Worm (Caenorhabditis elegans) whole organism, L4 larva: ENCODE measurements around the gene F47D12.9.

Experiments used
- D1046.2 ChIP-seq: fragments of 200-800 bp; sonication (Bioruptor generic); IDR thresholded peaks from 2 replicates; pipeline ENCODE4 v1.3.6; 2022; ENCODE audit warnings: missing genetic modification characterization, missing compliant biosample characterization
- F10B5.3 ChIP-seq: sonication (generic microtip); optimal IDR thresholded peaks from 2 replicates; lab custom pipeline; 2016; ENCODE audit warnings: mild to moderate bottlenecking, missing genetic modification characterization, missing compliant biosample characterization
- F37D6.2 ChIP-seq: sonication (generic microtip); optimal IDR thresholded peaks from 2 replicates; lab custom pipeline; 2016; ENCODE audit warnings: mild to moderate bottlenecking, missing genetic modification characterization, missing compliant biosample characterization
- F44E2.7 ChIP-seq: fragments of 200-800 bp; sonication (Bioruptor generic); IDR thresholded peaks from 2 replicates; pipeline ENCODE4 v2.1.2; 2022; ENCODE audit warnings: missing genetic modification characterization, missing compliant biosample characterization
- F49E8.2 ChIP-seq: sonication (generic microtip); optimal IDR thresholded peaks from 2 replicates; lab custom pipeline; 2016; ENCODE audit warnings: missing compliant biosample characterization, mild to moderate bottlenecking, missing genetic modification characterization, borderline replicate concordance
- T20F7.1 ChIP-seq: fragments of 200-800 bp; sonication (Bioruptor generic); optimal IDR thresholded peaks from 2 replicates; lab custom pipeline; 2018; ENCODE audit warnings: mild to moderate bottlenecking, missing genetic modification characterization, missing compliant biosample characterization
- Y75B8A.6 ChIP-seq: fragments of 200-800 bp; sonication (Bioruptor generic); IDR thresholded peaks from 2 replicates; pipeline ENCODE4 v1.3.6; 2022; ENCODE audit warnings: missing genetic modification reagents, missing genetic modification characterization, missing compliant biosample characterization
- ZK337.2 ChIP-seq: fragments of 200-800 bp; sonication (Bioruptor generic); IDR thresholded peaks from 2 replicates; pipeline ENCODE4 v1.3.6; 2022; ENCODE audit warnings: missing genetic modification reagents, missing genetic modification characterization, missing compliant biosample characterization
- ZK546.5 ChIP-seq, 2 experiments: sonication (generic microtip); optimal IDR thresholded peaks; 2 replicates each; lab custom pipeline; 2017; ENCODE audit warnings: missing biosample characterization in 2 of 2, missing genetic modification characterization in 2 of 2
- aha-1 ChIP-seq: fragments of 150-350 bp; peaks from one replicate; lab custom pipeline; 2014; ENCODE audit warnings: missing biosample characterization, missing genetic modification characterization
- ama-1 ChIP-seq: fragments of 150-350 bp; optimal IDR thresholded peaks from 2 replicates; lab custom pipeline; 2014; ENCODE audit warnings: inconsistent platforms, mixed read lengths
- attf-4 ChIP-seq: sonication (generic microtip); optimal IDR thresholded peaks from 3 replicates; lab custom pipeline; 2017; ENCODE audit warnings: missing biosample characterization, missing genetic modification characterization
- ceh-20 ChIP-seq: fragments of 200-800 bp; sonication (Bioruptor generic); IDR thresholded peaks from 2 replicates; pipeline ENCODE4 v1.3.6; 2022; ENCODE audit warnings: missing genetic modification reagents, missing genetic modification characterization, missing compliant biosample characterization
- ceh-44 ChIP-seq: fragments of 200-800 bp; sonication (Bioruptor generic); IDR thresholded peaks from 2 replicates; pipeline ENCODE4 v1.3.6; 2022; ENCODE audit warnings: missing genetic modification reagents, missing genetic modification characterization, missing compliant biosample characterization
- ces-1 ChIP-seq: fragments of 150-350 bp; sonication (generic microtip); optimal IDR thresholded peaks from 4 replicates; lab custom pipeline; 2014; ENCODE audit warnings: missing biosample characterization, missing genetic modification reagents, missing genetic modification characterization
- cey-2 ChIP-seq: sonication (generic microtip); optimal IDR thresholded peaks from 3 replicates; lab custom pipeline; 2017; ENCODE audit warnings: missing genetic modification characterization, mild to moderate bottlenecking, missing compliant biosample characterization, antibody characterized with exemption, borderline replicate concordance; ENCODE audit not compliant: insufficient read depth
- daf-16 ChIP-seq, 3 experiments: sonication (generic microtip); optimal IDR thresholded peaks; 2 replicates each; lab custom pipeline; 2016 to 2017; ENCODE audit warnings: missing genetic modification characterization in 3 of 3, missing genetic modification reagents in 3 of 3, mild to moderate bottlenecking in 2 of 3, missing compliant biosample characterization in 2 of 3, missing biosample characterization in 1 of 3, moderate library complexity in 1 of 3
- dpl-1 ChIP-seq: fragments of 150-350 bp; optimal IDR thresholded peaks from 2 replicates; lab custom pipeline; 2014; ENCODE audit warnings: missing biosample characterization, missing genetic modification reagents, missing genetic modification characterization
- fkh-10 ChIP-seq: fragments of 150-350 bp; optimal IDR thresholded peaks from 2 replicates; lab custom pipeline; 2014; ENCODE audit warnings: missing biosample characterization, missing genetic modification reagents, missing genetic modification characterization
- hlh-30 ChIP-seq: sonication (generic microtip); optimal IDR thresholded peaks from 2 replicates; lab custom pipeline; 2017; ENCODE audit warnings: antibody characterized with exemption, mild to moderate bottlenecking, missing genetic modification characterization, missing compliant biosample characterization; ENCODE audit not compliant: insufficient read depth
- hmg-1.1 ChIP-seq: fragments of 200-800 bp; sonication (Bioruptor generic); IDR thresholded peaks from 2 replicates; pipeline ENCODE4 v1.3.6; 2022; ENCODE audit warnings: missing genetic modification reagents, missing genetic modification characterization, missing compliant biosample characterization
- jun-1 ChIP-seq: fragments of 150-350 bp; optimal IDR thresholded peaks from 2 replicates; lab custom pipeline; 2014; ENCODE audit warnings: missing biosample characterization, missing genetic modification reagents, missing genetic modification characterization
- lim-7 ChIP-seq: fragments of 200-800 bp; sonication (Bioruptor generic); IDR thresholded peaks from 2 replicates; pipeline ENCODE4 v1.3.6; 2022; ENCODE audit warnings: missing genetic modification characterization, missing compliant biosample characterization
- lin-1 ChIP-seq: fragments of 200-800 bp; sonication (Bioruptor generic); IDR thresholded peaks from 2 replicates; pipeline ENCODE4 v1.3.6; 2022; ENCODE audit warnings: missing genetic modification reagents, missing genetic modification characterization, missing compliant biosample characterization
- lin-13 ChIP-seq: fragments of 150-350 bp; optimal IDR thresholded peaks from 2 replicates; lab custom pipeline; 2014; ENCODE audit warnings: missing biosample characterization, missing genetic modification reagents, missing genetic modification characterization
- lin-15B ChIP-seq: fragments of 150-350 bp; sonication (generic microtip); optimal IDR thresholded peaks from 3 replicates; lab custom pipeline; 2014; ENCODE audit warnings: missing biosample characterization, missing genetic modification characterization
- lin-38 ChIP-seq: fragments of 200-800 bp; sonication (Bioruptor generic); IDR thresholded peaks from 2 replicates; pipeline ENCODE4 v1.3.6; 2022; ENCODE audit warnings: missing genetic modification reagents, missing genetic modification characterization, missing compliant biosample characterization
- lin-39 ChIP-seq: fragments of 150-350 bp; optimal IDR thresholded peaks from 2 replicates; lab custom pipeline; 2014; ENCODE audit warnings: missing biosample characterization, missing genetic modification reagents, missing genetic modification characterization
- lsy-2 ChIP-seq, 2 experiments: fragments of 150-350 bp in 1 of 2; sonication (generic microtip) in 1 of 2; optimal IDR thresholded peaks; 2 replicates each; lab custom pipeline; 2014 to 2017; ENCODE audit warnings: missing biosample characterization in 2 of 2, missing genetic modification characterization in 2 of 2
- mdl-1 ChIP-seq, 2 experiments: fragments of 150-350 bp in 1 of 2; sonication (generic microtip) in 1 of 2; optimal IDR thresholded peaks; 2 replicates each; lab custom pipeline; 2014 to 2017; ENCODE audit warnings: missing biosample characterization in 2 of 2, missing genetic modification characterization in 2 of 2
- mdt-29 ChIP-seq: fragments of 200-800 bp; sonication (Bioruptor generic); IDR thresholded peaks from 2 replicates; pipeline ENCODE4 v1.3.6; 2022; ENCODE audit warnings: missing genetic modification reagents, missing genetic modification characterization, missing compliant biosample characterization
- mes-2 ChIP-seq: sonication (generic microtip); optimal IDR thresholded peaks from 2 replicates; lab custom pipeline; 2016; ENCODE audit warnings: missing genotype, mild to moderate bottlenecking, missing genetic modification characterization, missing compliant biosample characterization; ENCODE audit not compliant: poor library complexity, severe bottlenecking
- mxl-2 ChIP-seq: fragments of 200-800 bp; sonication (Bioruptor generic); conservative IDR thresholded peaks from 2 replicates; pipeline ENCODE4 v1.3.6; 2022; ENCODE audit warnings: missing genetic modification reagents, missing genetic modification characterization, missing compliant biosample characterization
- mxl-3 ChIP-seq: fragments of 200-800 bp; sonication (Bioruptor generic); optimal IDR thresholded peaks from 2 replicates; lab custom pipeline; 2018; ENCODE audit warnings: mild to moderate bottlenecking, missing genetic modification characterization, missing compliant biosample characterization
- nhr-10 ChIP-seq: fragments of 150-350 bp; optimal IDR thresholded peaks from 2 replicates; lab custom pipeline; 2014; ENCODE audit warnings: missing biosample characterization, missing genetic modification characterization
- nhr-6 ChIP-seq: fragments of 150-350 bp; optimal IDR thresholded peaks from 2 replicates; lab custom pipeline; 2014; ENCODE audit warnings: missing biosample characterization, missing genetic modification characterization
- nhr-76 ChIP-seq: fragments of 150-350 bp; optimal IDR thresholded peaks from 2 replicates; lab custom pipeline; 2014; ENCODE audit warnings: missing biosample characterization, missing genetic modification characterization
- nhr-77 ChIP-seq: fragments of 150-350 bp; optimal IDR thresholded peaks from 2 replicates; lab custom pipeline; 2014; ENCODE audit warnings: missing biosample characterization, missing genetic modification characterization
- pha-4 ChIP-seq, 2 experiments: fragments of 150-350 bp in 1 of 2; fragments of 200-800 bp in 1 of 2; sonication (Bioruptor generic) in 1 of 2; IDR thresholded peaks in 1 of 2; optimal IDR thresholded peaks in 1 of 2; 2 replicates each; pipeline versions ENCODE4 v1.3.6 to Lab custom; 2014 to 2022; ENCODE audit warnings: missing genetic modification characterization in 2 of 2, missing genetic modification reagents in 2 of 2, missing biosample characterization in 1 of 2, missing compliant biosample characterization in 1 of 2
- php-3 ChIP-seq: fragments of 200-800 bp; sonication (Bioruptor generic); IDR thresholded peaks from 2 replicates; pipeline ENCODE4 v1.3.6; 2022; ENCODE audit warnings: missing genetic modification reagents, missing genetic modification characterization, missing compliant biosample characterization
- rbr-2 ChIP-seq: sonication (generic microtip); optimal IDR thresholded peaks from 2 replicates; lab custom pipeline; 2016; ENCODE audit warnings: missing genotype, missing genetic modification characterization, missing compliant biosample characterization
- snpc-4 ChIP-seq: fragments of 150-350 bp; optimal IDR thresholded peaks from 2 replicates; lab custom pipeline; 2014; ENCODE audit warnings: missing biosample characterization, missing genetic modification characterization
- spr-1 ChIP-seq: sonication (generic microtip); optimal IDR thresholded peaks from 2 replicates; lab custom pipeline; 2016; ENCODE audit warnings: mild to moderate bottlenecking, missing genetic modification characterization, missing compliant biosample characterization
- unc-62 ChIP-seq, 3 experiments: fragments of 150-350 bp in 1 of 3; sonication (generic microtip); optimal IDR thresholded peaks in 2 of 3; peaks in 1 of 3; 1 replicate in 1 of 3; 2 replicates in 2 of 3; lab custom pipeline; 2014 to 2017; ENCODE audit warnings: missing biosample characterization in 3 of 3, missing genetic modification characterization in 3 of 3, missing genetic modification reagents in 3 of 3, missing genotype in 1 of 3
- zag-1 ChIP-seq: fragments of 150-350 bp; optimal IDR thresholded peaks from 2 replicates; lab custom pipeline; 2014; ENCODE audit warnings: missing biosample characterization, missing genetic modification characterization
- zfp-2 ChIP-seq: sonication (generic microtip); optimal IDR thresholded peaks from 2 replicates; lab custom pipeline; 2016; ENCODE audit warnings: mild to moderate bottlenecking, missing genetic modification characterization, missing compliant biosample characterization

The F47D12.9 gene

DNA sequence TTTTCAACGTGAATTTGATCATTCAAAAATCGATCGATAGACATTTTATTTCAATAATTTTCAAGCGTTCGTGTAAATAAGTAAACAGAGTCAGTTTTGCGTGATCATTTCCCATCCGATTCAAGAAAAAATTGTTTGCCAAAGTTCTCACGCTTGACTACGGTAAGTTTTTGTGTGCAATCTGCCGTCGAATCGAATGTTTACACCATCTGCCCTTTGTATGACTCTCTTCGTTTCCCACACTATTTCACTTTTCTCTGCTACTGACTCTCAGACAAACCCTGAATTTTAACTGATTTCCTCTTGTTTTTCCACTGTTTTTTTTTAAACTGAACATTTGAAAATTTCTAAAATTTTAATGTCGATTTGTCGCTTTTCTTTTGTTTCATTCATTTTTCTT is 41.6 kb upstream of the F47D12.9 start (continued):
- TF ChIP-seq mdt-29 (peak; percentile 58; the same call in 1 of the 2 replicates), lin-13 (GFP tag; lab: Kevin White, UChicago) (peak; percentile 85), mdl-1 (tag; optimal IDR thresholded peaks at IDR 0.05; lab: Kevin White, UChicago) (peak in 1 of 2 experiments; percentile 78), F49E8.2 (tag; lab: Kevin White, UChicago) (peak; percentile 61), hlh-30 (tag; lab: Kevin White, UChicago) (peak; percentile 71), nhr-6 (tag; lab: Kevin White, UChicago) (peak; percentile 45), nhr-77 (tag; lab: Kevin White, UChicago) (peak; percentile 60), nhr-10 (tag; lab: Kevin White, UChicago) (peak; percentile 38), lsy-2 (tag; optimal IDR thresholded peaks at IDR 0.05; lab: Kevin White, UChicago) (peak; percentile 93 to 98), hmg-1.1 (peak; percentile 81), ama-1 (peak; percentile 25), lin-38 (GFP tag; lab: Robert Waterston, UW) (peak; percentile 71), spr-1 (tag; lab: Kevin White, UChicago) (no peak), pha-4 (GFP tag; IDR thresholded peaks at IDR 0.05; lab: Robert Waterston, UW) (peak; percentile 65; the same call in 1 of the 2 replicates), pha-4 (tag; optimal IDR thresholded peaks at IDR 0.05; lab: Kevin White, UChicago) (peak; percentile 8), aha-1 (tag; lab: Kevin White, UChicago) (peak; percentile 99), fkh-10 (GFP tag; lab: Kevin White, UChicago) (peak; percentile 44), daf-16 (GFP tag; optimal IDR thresholded peaks at IDR 0.05; lab: Kevin White, UChicago) (peak in 1 of 2 experiments; percentile 66), daf-16 (tag; optimal IDR thresholded peaks at IDR 0.05; lab: Kevin White, UChicago) (peak; percentile 64), jun-1 (peak; percentile 43), ces-1 (no peak), T20F7.1 (GFP tag; lab: Kevin White, UChicago) (peak; percentile 55), dpl-1 (GFP tag; lab: Kevin White, UChicago) (peak; percentile 75), F37D6.2 (peak; percentile 38), lim-7 (GFP tag; lab: Robert Waterston, UW) (0 out of 2 replicates have a peak, but pooled peaks have one; percentile 51), ZK546.5 (tag; optimal IDR thresholded peaks at IDR 0.05; lab: Kevin White, UChicago) (peak in 1 of 2 experiments; percentile 14), unc-62 (GFP tag; optimal IDR thresholded peaks at IDR 0.05 in 1 of 2; lab: Kevin White, UChicago) (peak in 1 of 2 experiments; percentile 38), unc-62 (tag; optimal IDR thresholded peaks at IDR 0.05; lab: Kevin White, UChicago) (no peak), D1046.2 (no peak)

DNA sequence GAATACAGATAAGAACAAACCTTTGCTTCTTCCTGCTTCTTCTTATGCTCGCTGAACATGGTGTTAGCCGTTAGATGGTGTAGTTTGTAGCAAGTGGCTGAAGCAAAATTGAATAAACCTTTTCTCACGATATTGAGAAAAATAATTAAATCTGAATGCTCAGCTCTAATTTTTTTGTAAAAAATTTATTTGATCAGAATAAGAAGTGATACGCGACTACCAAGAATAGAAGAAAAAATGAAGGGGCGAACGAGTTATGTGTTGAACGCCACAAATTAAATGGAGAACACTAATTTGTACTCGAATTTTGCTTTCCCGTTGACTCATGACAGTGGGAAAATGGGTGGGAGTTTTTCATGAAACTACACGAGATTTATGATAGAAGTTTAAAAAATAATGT is 40.0 kb upstream of the F47D12.9 start, which contains the start of gene C56G2.9:
Gene C56G2.9, minus strand, starts transcription at position 101 of the 400 bp plus-strand sequence.
- TF ChIP-seq mxl-2 (GFP tag; lab: Robert Waterston, UW) = no peak
- TF ChIP-seq ceh-20 (GFP tag; lab: Robert Waterston, UW) = no peak
- no peak for TF ChIP-seq cey-2 (tag; lab: Kevin White, UChicago)
- no peak for TF ChIP-seq lin-38 (GFP tag; lab: Robert Waterston, UW)
- no peak for TF ChIP-seq nhr-10 (tag; lab: Kevin White, UChicago)
- TF ChIP-seq php-3 (GFP tag; lab: Robert Waterston, UW) = no peak
- TF ChIP-seq, all 104 proteins: peak for 0

DNA sequence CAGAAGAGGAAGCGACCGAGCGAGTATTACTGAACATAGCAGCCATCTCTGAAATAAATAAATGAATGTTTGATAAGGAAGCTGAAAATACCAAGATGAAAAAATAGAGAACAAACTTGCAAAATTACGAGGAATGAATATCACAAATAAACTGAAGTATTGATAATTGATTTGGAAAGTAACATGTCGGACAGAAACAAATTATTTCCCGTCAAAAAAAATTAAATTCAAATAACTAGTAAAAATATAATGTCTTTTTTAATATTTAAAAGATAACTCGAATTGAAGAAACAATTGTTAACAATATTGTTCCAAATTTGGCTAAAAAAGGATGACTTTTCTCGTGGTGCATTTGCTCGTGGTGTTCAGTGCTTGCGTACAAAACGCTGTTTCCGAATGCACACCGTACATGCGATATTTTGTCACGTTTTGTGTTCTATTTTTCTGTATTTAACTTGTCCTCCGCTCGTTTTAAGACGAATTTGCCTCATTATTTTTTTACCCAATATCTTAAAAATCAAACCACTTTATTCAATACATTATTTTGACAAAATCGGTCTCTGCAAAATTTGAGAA is 38.8 kb upstream of the F47D12.9 start, which contains the start of gene rpn-13:
Gene rpn-13, minus strand, starts transcription at position 51 of the 576 bp plus-strand sequence.
- TF ChIP-seq lin-1 (GFP tag; lab: Robert Waterston, UW) (no peak), snpc-4 (tag; lab: Kevin White, UChicago) (no peak), Y75B8A.6 (no peak), F10B5.3 (tag; lab: Kevin White, UChicago) (no peak), mxl-3 (GFP tag; lab: Kevin White, UChicago) (no peak), nhr-76 (tag; lab: Kevin White, UChicago) (no peak), pha-4 (GFP tag; IDR thresholded peaks at IDR 0.05; lab: Robert Waterston, UW) (no peak), pha-4 (tag; optimal IDR thresholded peaks at IDR 0.05; lab: Kevin White, UChicago) (no peak), F44E2.7 (no peak), nhr-10 (tag; lab: Kevin White, UChicago) (no peak), spr-1 (tag; lab: Kevin White, UChicago) (no peak), lin-39 (no peak), attf-4 (tag; lab: Kevin White, UChicago) (no peak), zfp-2 (tag; lab: Kevin White, UChicago) (no peak), mes-2 (tag; lab: Kevin White, UChicago) (peak; percentile 76), ZK337.2 (GFP tag; lab: Robert Waterston, UW) (no peak), zag-1 (no peak), lin-15B (tag; lab: Kevin White, UChicago) (no peak), ceh-44 (no peak), rbr-2 (tag; lab: Kevin White, UChicago) (peak; percentile 31)
